Worm (Caenorhabditis elegans): ENCODE results near the gene srw-56.

The srw-56 gene

DNA sequence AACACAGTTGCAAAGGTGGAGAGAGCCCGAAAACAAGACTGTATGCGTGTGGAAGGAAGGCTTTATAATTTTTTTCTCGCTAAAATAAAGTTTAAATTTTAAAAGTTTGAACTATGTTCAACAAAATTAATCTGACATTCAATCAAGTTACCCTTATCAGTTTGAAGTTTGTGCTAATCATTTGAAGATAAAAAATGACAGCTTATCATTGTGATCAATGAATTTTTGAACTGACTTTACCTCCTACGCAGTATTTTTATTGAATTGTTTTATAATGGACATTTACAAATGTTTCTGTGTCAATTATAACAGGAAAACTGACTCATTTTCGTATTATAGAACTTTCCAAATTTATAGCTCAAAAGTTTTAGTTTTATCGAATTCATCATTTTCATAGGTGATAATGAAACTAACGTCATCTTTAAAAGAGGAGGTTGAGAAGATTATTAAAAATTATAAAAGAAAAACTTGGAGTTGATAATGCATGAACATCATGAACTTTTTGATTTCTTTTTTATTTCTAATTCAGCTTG is 25.6 kb upstream of the srw-56 start, which contains the start of gene oac-20:
Gene oac-20, plus strand, starts transcription at position 483 of the 533 bp plus-strand sequence.
- TF ChIP-seq ceh-36 (tag; optimal IDR thresholded peaks at IDR 0.05) (no peak), ama-1 (optimal IDR thresholded peaks at IDR 0.05) (no peak), pes-1 (GFP tag; IDR thresholded peaks at IDR 0.05) (no peak), sea-1 (GFP tag; conservative IDR thresholded peaks at IDR 0.05) (no peak), tra-4 (tag; optimal IDR thresholded peaks at IDR 0.05) (no peak), flt-1 (GFP tag; IDR thresholded peaks at IDR 0.05) (no peak), hnd-1 (tag; optimal IDR thresholded peaks at IDR 0.05) (no peak), tbx-11 (GFP tag; IDR thresholded peaks at IDR 0.05) (no peak), scrt-1 (GFP tag; IDR thresholded peaks at IDR 0.05) (no peak), hmg-4 (GFP tag; optimal IDR thresholded peaks at IDR 0.05) (no peak), F13C5.2 (tag; optimal IDR thresholded peaks at IDR 0.05) (no peak), ceh-13 (GFP tag; optimal IDR thresholded peaks at IDR 0.05) (no peak), aly-1 (tag; optimal IDR thresholded peaks at IDR 0.05) (no peak), hmbx-1 (tag; optimal IDR thresholded peaks at IDR 0.05) (no peak), tbx-37 (GFP tag; conservative IDR thresholded peaks at IDR 0.05) (no peak)

DNA sequence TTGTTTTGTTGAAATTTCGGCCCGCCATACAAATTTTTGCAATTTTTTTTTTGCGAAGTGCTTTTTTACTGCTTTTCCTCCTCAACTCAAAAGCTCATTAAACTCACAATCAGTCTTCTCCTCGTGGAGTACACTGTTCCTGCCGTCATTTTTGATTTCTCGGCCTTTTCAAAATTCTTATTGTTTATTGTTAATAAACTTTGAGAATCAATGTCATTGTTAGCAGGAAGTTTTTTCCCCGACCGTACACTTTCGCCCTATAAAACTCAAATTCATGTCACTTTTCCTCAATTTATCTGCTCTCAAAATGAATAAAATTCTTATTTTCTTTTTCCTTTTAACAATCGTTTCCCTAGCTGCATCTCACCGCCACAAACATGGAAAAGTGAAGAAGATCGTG is 23.2 kb upstream of the srw-56 start, which contains the start of gene clec-232:
Gene clec-232, plus strand, starts transcription at position 301 of the 400 bp plus-strand sequence.
- no peak for TF ChIP-seq sea-1 (GFP tag; conservative IDR thresholded peaks at IDR 0.05)
- TF ChIP-seq ama-1 (optimal IDR thresholded peaks at IDR 0.05) = no peak
- TF ChIP-seq aly-1 (tag; optimal IDR thresholded peaks at IDR 0.05) = no peak
- TF ChIP-seq B0310.2 (tag; optimal IDR thresholded peaks at IDR 0.05) = no peak
- TF ChIP-seq hmbx-1 (tag; optimal IDR thresholded peaks at IDR 0.05) = no peak

- TF ChIP-seq tbx-37 (GFP tag; conservative IDR thresholded peaks at IDR 0.05) (no peak), hmbx-1 (tag; optimal IDR thresholded peaks at IDR 0.05) (no peak), F13C5.2 (tag; optimal IDR thresholded peaks at IDR 0.05) (no peak), ceh-36 (tag; optimal IDR thresholded peaks at IDR 0.05) (no peak), tbx-11 (GFP tag; IDR thresholded peaks at IDR 0.05) (no peak), scrt-1 (GFP tag; IDR thresholded peaks at IDR 0.05) (no peak), ceh-13 (GFP tag; optimal IDR thresholded peaks at IDR 0.05) (no peak), flt-1 (GFP tag; IDR thresholded peaks at IDR 0.05) (no peak), ets-7 (tag; optimal IDR thresholded peaks at IDR 0.05) (no peak), B0310.2 (tag; optimal IDR thresholded peaks at IDR 0.05) (no peak)
Observed at ce11 chrV:15974836-15975235, 22.2 kb upstream of the srw-56 start, which contains the start of gene sru-22. Gene sru-22 (minus strand): TSS chrV:15974936.

- TF ChIP-seq ceh-13 (GFP tag; optimal IDR thresholded peaks at IDR 0.05) (no peak), sea-1 (GFP tag; conservative IDR thresholded peaks at IDR 0.05) (no peak), hnd-1 (tag; optimal IDR thresholded peaks at IDR 0.05) (no peak), ceh-36 (tag; optimal IDR thresholded peaks at IDR 0.05) (no peak), flt-1 (GFP tag; IDR thresholded peaks at IDR 0.05) (no peak), ets-7 (tag; optimal IDR thresholded peaks at IDR 0.05) (no peak), F13C5.2 (tag; optimal IDR thresholded peaks at IDR 0.05) (no peak), tbx-37 (GFP tag; conservative IDR thresholded peaks at IDR 0.05) (no peak), tbx-11 (GFP tag; IDR thresholded peaks at IDR 0.05) (no peak), B0310.2 (tag; optimal IDR thresholded peaks at IDR 0.05) (no peak), aly-1 (tag; optimal IDR thresholded peaks at IDR 0.05) (no peak), pes-1 (GFP tag; IDR thresholded peaks at IDR 0.05) (no peak), scrt-1 (GFP tag; IDR thresholded peaks at IDR 0.05) (no peak), tra-4 (tag; optimal IDR thresholded peaks at IDR 0.05) (no peak), hmg-4 (GFP tag; optimal IDR thresholded peaks at IDR 0.05) (no peak), hmbx-1 (tag; optimal IDR thresholded peaks at IDR 0.05) (no peak), ama-1 (optimal IDR thresholded peaks at IDR 0.05) (no peak)
Observed at ce11 chrV:15972484-15972883, 19.8 kb upstream of the srw-56 start, which contains the start of gene sru-23. Gene sru-23 (minus strand): TSS chrV:15972584.

- no peak for TF ChIP-seq aly-1 (tag; optimal IDR thresholded peaks at IDR 0.05)
- no peak for TF ChIP-seq tra-4 (tag; optimal IDR thresholded peaks at IDR 0.05)
- TF ChIP-seq B0310.2 (tag; optimal IDR thresholded peaks at IDR 0.05) = no peak
- TF ChIP-seq flt-1 (GFP tag; IDR thresholded peaks at IDR 0.05) = no peak
- no peak for TF ChIP-seq hmg-4 (GFP tag; optimal IDR thresholded peaks at IDR 0.05)
- TF ChIP-seq hmbx-1 (tag; optimal IDR thresholded peaks at IDR 0.05) = no peak
- no peak for TF ChIP-seq ets-7 (tag; optimal IDR thresholded peaks at IDR 0.05)
- TF ChIP-seq sea-1 (GFP tag; conservative IDR thresholded peaks at IDR 0.05) = no peak
- TF ChIP-seq ceh-13 (GFP tag; optimal IDR thresholded peaks at IDR 0.05) = no peak
- TF ChIP-seq tbx-37 (GFP tag; conservative IDR thresholded peaks at IDR 0.05) = no peak
Observed at ce11 chrV:15970820-15971219, 18.2 kb upstream of the srw-56 start.

ce11 chrV:15969653-15970052 is 17.0 kb upstream of the srw-56 start, which contains the start of gene F36G9.7:
Gene F36G9.7 (minus strand): TSS chrV:15969753.
- no peak for TF ChIP-seq ama-1 (optimal IDR thresholded peaks at IDR 0.05)
- TF ChIP-seq B0310.2 (tag; optimal IDR thresholded peaks at IDR 0.05) = no peak
- TF ChIP-seq hmbx-1 (tag; optimal IDR thresholded peaks at IDR 0.05) = no peak
- TF ChIP-seq tbx-37 (GFP tag; conservative IDR thresholded peaks at IDR 0.05) = no peak
- no peak for TF ChIP-seq hnd-1 (tag; optimal IDR thresholded peaks at IDR 0.05)
- TF ChIP-seq F13C5.2 (tag; optimal IDR thresholded peaks at IDR 0.05) = no peak
- no peak for TF ChIP-seq ceh-13 (GFP tag; optimal IDR thresholded peaks at IDR 0.05)
- no peak for TF ChIP-seq tbx-11 (GFP tag; IDR thresholded peaks at IDR 0.05)
- no peak for TF ChIP-seq ceh-36 (tag; optimal IDR thresholded peaks at IDR 0.05)
- TF ChIP-seq hmg-4 (GFP tag; optimal IDR thresholded peaks at IDR 0.05) = no peak
- TF ChIP-seq tra-4 (tag; optimal IDR thresholded peaks at IDR 0.05) = no peak
- no peak for TF ChIP-seq pes-1 (GFP tag; IDR thresholded peaks at IDR 0.05)
- TF ChIP-seq sea-1 (GFP tag; conservative IDR thresholded peaks at IDR 0.05) = no peak
- no peak for TF ChIP-seq ets-7 (tag; optimal IDR thresholded peaks at IDR 0.05)
- no peak for TF ChIP-seq flt-1 (GFP tag; IDR thresholded peaks at IDR 0.05)
- TF ChIP-seq aly-1 (tag; optimal IDR thresholded peaks at IDR 0.05) = no peak
- no peak for TF ChIP-seq scrt-1 (GFP tag; IDR thresholded peaks at IDR 0.05)

ce11 chrV:15967542-15967941 is 14.9 kb upstream of the srw-56 start, which contains the start of gene sri-1:
Gene sri-1 (minus strand): TSS chrV:15967642.
- no peak for TF ChIP-seq tra-4 (tag; optimal IDR thresholded peaks at IDR 0.05)
- TF ChIP-seq tbx-11 (GFP tag; IDR thresholded peaks at IDR 0.05) = no peak
- TF ChIP-seq tbx-37 (GFP tag; conservative IDR thresholded peaks at IDR 0.05) = no peak
- no peak for TF ChIP-seq B0310.2 (tag; optimal IDR thresholded peaks at IDR 0.05)
- TF ChIP-seq hnd-1 (tag; optimal IDR thresholded peaks at IDR 0.05) = no peak
- no peak for TF ChIP-seq ceh-36 (tag; optimal IDR thresholded peaks at IDR 0.05)
- no peak for TF ChIP-seq aly-1 (tag; optimal IDR thresholded peaks at IDR 0.05)
- TF ChIP-seq F13C5.2 (tag; optimal IDR thresholded peaks at IDR 0.05) = no peak
- no peak for TF ChIP-seq scrt-1 (GFP tag; IDR thresholded peaks at IDR 0.05)
- TF ChIP-seq hmbx-1 (tag; optimal IDR thresholded peaks at IDR 0.05) = no peak
- TF ChIP-seq flt-1 (GFP tag; IDR thresholded peaks at IDR 0.05) = no peak
- TF ChIP-seq sea-1 (GFP tag; conservative IDR thresholded peaks at IDR 0.05) = no peak
- no peak for TF ChIP-seq ama-1 (optimal IDR thresholded peaks at IDR 0.05)
- no peak for TF ChIP-seq pes-1 (GFP tag; IDR thresholded peaks at IDR 0.05)
- no peak for TF ChIP-seq ets-7 (tag; optimal IDR thresholded peaks at IDR 0.05)
- no peak for TF ChIP-seq hmg-4 (GFP tag; optimal IDR thresholded peaks at IDR 0.05)
